Worm (Caenorhabditis elegans): ENCODE results near the gene Y17G7B.22.

- TF ChIP-seq pqm-1 (tag; optimal IDR thresholded peaks at IDR 0.05) (no peak), unc-39 (tag; optimal IDR thresholded peaks at IDR 0.05) (no peak), elt-1 (tag; optimal IDR thresholded peaks at IDR 0.05) (no peak), nhr-237 (tag; optimal IDR thresholded peaks at IDR 0.05) (no peak), nhr-28 (tag; optimal IDR thresholded peaks at IDR 0.05) (no peak), tbx-2 (tag; optimal IDR thresholded peaks at IDR 0.05) (no peak), pha-4 (tag; optimal IDR thresholded peaks at IDR 0.05) (no peak), R02D3.7 (tag; optimal IDR thresholded peaks at IDR 0.05) (no peak), jun-1 (tag; optimal IDR thresholded peaks at IDR 0.05) (no peak), nhr-76 (tag; optimal IDR thresholded peaks at IDR 0.05) (no peak), elt-3 (tag; optimal IDR thresholded peaks at IDR 0.05) (no peak), lin-39 (tag; optimal IDR thresholded peaks at IDR 0.05) (no peak), ama-1 (optimal IDR thresholded peaks at IDR 0.05) (no peak)
Observed at ce11 chrII:12076355-12076754, 8.5 kb downstream of the Y17G7B.22 start.

All from whole organism, L3 larva.